Worm (Caenorhabditis elegans) whole organism, late embryonic: ENCODE results near the gene ZK470.2.

ENCODE experiments used
- ahr-1 ChIP-seq: sonication (generic microtip); optimal IDR thresholded peaks from 2 replicates; lab custom pipeline; 2016; ENCODE audit warnings: missing genetic modification characterization, missing compliant biosample characterization
- ama-1 ChIP-seq: fragments of 150-350 bp; optimal IDR thresholded peaks from 2 replicates; lab custom pipeline; 2014
- ceh-14 ChIP-seq: sonication (generic microtip); optimal IDR thresholded peaks from 2 replicates; lab custom pipeline; 2016; ENCODE audit warnings: missing genotype, missing genetic modification characterization, missing compliant biosample characterization
- ceh-6 ChIP-seq: fragments of 200-800 bp; sonication (Bioruptor generic); optimal IDR thresholded peaks from 2 replicates; lab custom pipeline; 2018; ENCODE audit warnings: mild to moderate bottlenecking, missing genetic modification characterization, missing compliant biosample characterization
- ceh-9 ChIP-seq: sonication (generic microtip); optimal IDR thresholded peaks from 2 replicates; lab custom pipeline; 2016; ENCODE audit warnings: mild to moderate bottlenecking, missing genetic modification characterization, inconsistent platforms, missing compliant biosample characterization
- fkh-10 ChIP-seq: fragments of 150-350 bp; optimal IDR thresholded peaks from 2 replicates; lab custom pipeline; 2014; ENCODE audit warnings: missing biosample characterization, missing genetic modification reagents, missing genetic modification characterization
- fkh-6 ChIP-seq: sonication (generic microtip); optimal IDR thresholded peaks from 2 replicates; lab custom pipeline; 2016; ENCODE audit warnings: missing genetic modification characterization, missing compliant biosample characterization
- pha-4 ChIP-seq: fragments of 150-350 bp; optimal IDR thresholded peaks from 2 replicates; lab custom pipeline; 2018; ENCODE audit warnings: missing biosample characterization, missing genetic modification reagents, missing genetic modification characterization
- pqm-1 ChIP-seq: sonication (generic microtip); optimal IDR thresholded peaks from 2 replicates; lab custom pipeline; 2016; ENCODE audit warnings: missing genetic modification characterization, missing compliant biosample characterization
- rnt-1 ChIP-seq: sonication (generic microtip); optimal IDR thresholded peaks from 2 replicates; lab custom pipeline; 2016; ENCODE audit warnings: missing genetic modification characterization, missing compliant biosample characterization
- tbx-2 ChIP-seq: sonication (generic microtip); optimal IDR thresholded peaks from 2 replicates; lab custom pipeline; 2016; ENCODE audit warnings: missing genetic modification characterization, missing compliant biosample characterization
- unc-55 ChIP-seq: sonication (generic microtip); optimal IDR thresholded peaks from 2 replicates; lab custom pipeline; 2017; ENCODE audit warnings: missing biosample characterization, missing genetic modification reagents, missing genetic modification characterization

- TF ChIP-seq rnt-1 (tag; lab: Kevin White, UChicago) (no peak), tbx-2 (tag; lab: Kevin White, UChicago) (no peak), pqm-1 (tag; lab: Kevin White, UChicago) (no peak), fkh-10 (GFP tag; lab: Kevin White, UChicago) (no peak), pha-4 (tag; lab: Kevin White, UChicago) (no peak), ceh-14 (tag; lab: Kevin White, UChicago) (no peak), ama-1 (lab: Kevin White, UChicago) (no peak), unc-55 (no peak), ceh-6 (no peak), ahr-1 (tag; lab: Kevin White, UChicago) (no peak), fkh-6 (tag; lab: Kevin White, UChicago) (no peak), ceh-9 (tag; lab: Kevin White, UChicago) (no peak)
Observed at ce11 chrX:4103071-4103470, 31.9 kb upstream of the ZK470.2 start.
